Worm (Caenorhabditis elegans) whole organism, young adult: ENCODE results near the gene W09G10.9.

Source experiments
- snpc-3.4 ChIP-seq: sonication (generic microtip); optimal IDR thresholded peaks from 2 replicates; lab custom pipeline; 2017; ENCODE audit warnings: missing genetic modification characterization, mild to moderate bottlenecking, missing compliant biosample characterization, antibody characterized with exemption, moderate library complexity, missing genotype, missing genetic modification reagents
- ztf-26 ChIP-seq: sonication (generic microtip); optimal IDR thresholded peaks from 2 replicates; lab custom pipeline; 2017; ENCODE audit warnings: missing genetic modification characterization, missing compliant biosample characterization

- TF ChIP-seq snpc-3.4 (no peak), ztf-26 (no peak)
Measured at ce11 chrII:3477171-3477570, 44.4 kb upstream of the W09G10.9 start, which contains the start of gene fbxb-104.
